ENCODE assay signal across 5 worm cellular contexts in the genomic region with DNA sequence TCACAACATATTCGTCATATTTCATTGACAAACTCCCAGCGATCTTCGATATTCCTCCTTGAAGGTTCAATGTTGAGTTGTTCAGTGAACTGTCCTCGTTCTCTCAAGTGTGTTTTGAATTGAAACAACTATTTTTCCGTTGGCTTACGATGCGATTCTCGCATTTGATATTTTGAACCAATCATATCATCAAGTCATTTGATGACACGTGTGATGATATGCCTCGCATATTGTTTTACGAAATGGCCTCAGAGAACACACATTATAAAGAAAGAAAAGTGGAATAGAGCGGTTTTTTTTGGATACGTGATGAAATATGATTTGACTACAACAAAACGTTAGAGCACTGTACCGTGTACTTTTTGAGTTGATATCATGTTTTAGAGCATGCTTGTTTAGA.
TF ChIP-seq lines count a peak whose summit lies in the region.

No protein-coding gene starts in this region.

TF ChIP-seq in whole organism, L1 larva, 84 proteins besides CTCF, POLR2A, EP300 and RAD21 (continued from another document and continues in another):
- TF ChIP-seq lin-39 (tag; optimal IDR thresholded peaks at IDR 0.05; lab: Kevin White, UChicago) = no peak
- TF ChIP-seq C16A3.4 (tag; optimal IDR thresholded peaks at IDR 0.05; lab: Kevin White, UChicago) = peak; percentile 64
- peak; percentile 86 for TF ChIP-seq snu-23 (GFP tag; optimal IDR thresholded peaks at IDR 0.05; lab: Kevin White, UChicago)
- TF ChIP-seq nhr-77 (tag; optimal IDR thresholded peaks at IDR 0.05; lab: Kevin White, UChicago) = no peak
- no peak for TF ChIP-seq pag-3 (tag; optimal IDR thresholded peaks at IDR 0.05; lab: Kevin White, UChicago; ENCODE audit: borderline replicate concordance, insufficient read depth)
- TF ChIP-seq F16B12.6 (tag; optimal IDR thresholded peaks at IDR 0.05; lab: Kevin White, UChicago) = no peak
- TF ChIP-seq pax-3 (tag; optimal IDR thresholded peaks at IDR 0.05; lab: Kevin White, UChicago) = no peak
- TF ChIP-seq zip-4 (GFP tag; optimal IDR thresholded peaks at IDR 0.05; lab: Kevin White, UChicago) = no peak
- no peak for TF ChIP-seq sup-37 (GFP tag; optimal IDR thresholded peaks at IDR 0.05; lab: Kevin White, UChicago)
- peak in 5 of 6 experiments; percentile 22 to 96 (median 69) for TF ChIP-seq elt-3 (tag; optimal IDR thresholded peaks at IDR 0.05; lab: Kevin White, UChicago)
- peak; percentile 77 for TF ChIP-seq lin-14 (GFP tag; optimal IDR thresholded peaks at IDR 0.05; lab: Kevin White, UChicago)
- TF ChIP-seq unc-30 (tag; optimal IDR thresholded peaks at IDR 0.05; lab: Kevin White, UChicago) = no peak
- no peak for TF ChIP-seq aha-1 (tag; optimal IDR thresholded peaks at IDR 0.05; lab: Kevin White, UChicago)
- peak; percentile 59 for TF ChIP-seq elt-2 (tag; optimal IDR thresholded peaks at IDR 0.05; lab: Kevin White, UChicago)
- TF ChIP-seq nhr-90 (tag; optimal IDR thresholded peaks at IDR 0.05; lab: Kevin White, UChicago; ENCODE audit: poor library complexity) = peak; percentile 84
- peak; percentile 11 for TF ChIP-seq rnt-1 (tag; optimal IDR thresholded peaks at IDR 0.05; lab: Kevin White, UChicago)
- no peak for TF ChIP-seq hlh-4 (tag; optimal IDR thresholded peaks at IDR 0.05; lab: Kevin White, UChicago)
- TF ChIP-seq dsc-1 (tag; optimal IDR thresholded peaks at IDR 0.05; lab: Kevin White, UChicago) = no peak
- TF ChIP-seq lsy-2 (tag; optimal IDR thresholded peaks at IDR 0.05; lab: Kevin White, UChicago) = peak; percentile 35 to 44
- TF ChIP-seq nhr-20 (tag; optimal IDR thresholded peaks at IDR 0.05; lab: Kevin White, UChicago) = peak; percentile 91
- no peak for TF ChIP-seq ztf-11 (tag; optimal IDR thresholded peaks at IDR 0.05; lab: Kevin White, UChicago)
- TF ChIP-seq blmp-1 (tag; optimal IDR thresholded peaks at IDR 0.05; lab: Kevin White, UChicago) = peak; percentile 71
- TF ChIP-seq grh-1 (GFP tag; IDR thresholded peaks at IDR 0.05; lab: Robert Waterston, UW) = peak; percentile 54
- peak; percentile 67 for TF ChIP-seq skn-1 (tag; optimal IDR thresholded peaks at IDR 0.05; lab: Kevin White, UChicago)
- TF ChIP-seq unc-130 (tag; optimal IDR thresholded peaks at IDR 0.05; lab: Kevin White, UChicago) = peak; percentile 6

TF ChIP-seq in whole organism, L2 larva, 48 proteins besides CTCF, POLR2A, EP300 and RAD21 (continued from another document and continues in another):
- TF ChIP-seq ztf-4 (tag; optimal IDR thresholded peaks at IDR 0.05; lab: Kevin White, UChicago) (peak; percentile 32), mbf-1 (tag; optimal IDR thresholded peaks at IDR 0.05; lab: Kevin White, UChicago) (no peak), mab-5 (tag; optimal IDR thresholded peaks at IDR 0.05; lab: Kevin White, UChicago) (no peak), mdl-1 (tag; optimal IDR thresholded peaks at IDR 0.05; lab: Kevin White, UChicago) (peak in 1 of 2 experiments; percentile 39), zag-1 (tag; optimal IDR thresholded peaks at IDR 0.05; lab: Kevin White, UChicago) (no peak), ztf-11 (tag; optimal IDR thresholded peaks at IDR 0.05; lab: Kevin White, UChicago) (no peak), alr-1 (tag; optimal IDR thresholded peaks at IDR 0.05; lab: Kevin White, UChicago) (no peak), snpc-4 (tag; optimal IDR thresholded peaks at IDR 0.05; lab: Kevin White, UChicago) (no peak), nhr-129 (tag; optimal IDR thresholded peaks at IDR 0.05; lab: Kevin White, UChicago) (peak; percentile 96), nhr-23 (tag; optimal IDR thresholded peaks at IDR 0.05; lab: Kevin White, UChicago) (no peak), nhr-12 (tag; optimal IDR thresholded peaks at IDR 0.05; lab: Kevin White, UChicago) (no peak), lsy-2 (tag; optimal IDR thresholded peaks at IDR 0.05; lab: Kevin White, UChicago) (peak in 1 of 2 experiments; percentile 73), egl-27 (tag; optimal IDR thresholded peaks at IDR 0.05; lab: Kevin White, UChicago) (no peak), nhr-237 (tag; optimal IDR thresholded peaks at IDR 0.05; lab: Kevin White, UChicago) (no peak), ama-1 (optimal IDR thresholded peaks at IDR 0.05; lab: Kevin White, UChicago) (no peak), Y55F3AM.14 (GFP tag; optimal IDR thresholded peaks at IDR 0.05; lab: Kevin White, UChicago) (no peak), aly-2 (tag; optimal IDR thresholded peaks at IDR 0.05; lab: Kevin White, UChicago) (no peak), sma-3 (GFP tag; optimal IDR thresholded peaks at IDR 0.05; lab: Kevin White, UChicago) (peak; percentile 86), ZK546.5 (tag; optimal IDR thresholded peaks at IDR 0.05; lab: Kevin White, UChicago) (no peak), crh-2 (tag; optimal IDR thresholded peaks at IDR 0.05; lab: Kevin White, UChicago) (peak; percentile 93), nhr-21 (tag; optimal IDR thresholded peaks at IDR 0.05; lab: Kevin White, UChicago) (peak; percentile 94), nhr-11 (tag; optimal IDR thresholded peaks at IDR 0.05; lab: Kevin White, UChicago) (no peak), fos-1 (tag; optimal IDR thresholded peaks at IDR 0.05; lab: Kevin White, UChicago) (peak; percentile 33), lin-39 (tag; optimal IDR thresholded peaks at IDR 0.05; lab: Kevin White, UChicago) (no peak), unc-55 (GFP tag; optimal IDR thresholded peaks at IDR 0.05; lab: Kevin White, UChicago) (no peak), nhr-6 (tag; optimal IDR thresholded peaks at IDR 0.05; lab: Kevin White, UChicago) (peak; percentile 79), ztf-1 (GFP tag; conservative IDR thresholded peaks at IDR 0.05; lab: Robert Waterston, UW) (no peak)

TF ChIP-seq in whole organism, L3 larva, 47 proteins besides CTCF, POLR2A, EP300 and RAD21 (continued from another document):
- TF ChIP-seq nhr-43 (tag; optimal IDR thresholded peaks at IDR 0.05; lab: Kevin White, UChicago; ENCODE audit: poor library complexity, severe bottlenecking) = peak; percentile 96
- TF ChIP-seq skn-1 (tag; optimal IDR thresholded peaks at IDR 0.05; lab: Kevin White, UChicago) = peak; percentile 49
- TF ChIP-seq pqm-1 (tag; optimal IDR thresholded peaks at IDR 0.05; lab: Kevin White, UChicago) = peak; percentile 63
- no peak for TF ChIP-seq ama-1 (optimal IDR thresholded peaks at IDR 0.05; lab: Kevin White, UChicago)
- TF ChIP-seq nhr-76 (tag; optimal IDR thresholded peaks at IDR 0.05; lab: Kevin White, UChicago) = no peak
- TF ChIP-seq fos-1 (tag; optimal IDR thresholded peaks at IDR 0.05; lab: Kevin White, UChicago) = no peak
- TF ChIP-seq nhr-23 (tag; optimal IDR thresholded peaks at IDR 0.05; lab: Kevin White, UChicago) = peak; percentile 85
- no peak for TF ChIP-seq snpc-4 (tag; optimal IDR thresholded peaks at IDR 0.05; lab: Kevin White, UChicago)
- TF ChIP-seq ztf-11 (tag; optimal IDR thresholded peaks at IDR 0.05; lab: Kevin White, UChicago) = no peak
- TF ChIP-seq nfya-1 (tag; optimal IDR thresholded peaks at IDR 0.05; lab: Kevin White, UChicago; ENCODE audit: insufficient read depth) = peak; percentile 58
- peak; percentile 19 for TF ChIP-seq jun-1 (tag; optimal IDR thresholded peaks at IDR 0.05; lab: Kevin White, UChicago)
- no peak for TF ChIP-seq daf-12 (tag; optimal IDR thresholded peaks at IDR 0.05; lab: Kevin White, UChicago)
- no peak for TF ChIP-seq unc-62 (GFP tag; optimal IDR thresholded peaks at IDR 0.05; lab: Kevin White, UChicago)
- TF ChIP-seq R02D3.7 (tag; optimal IDR thresholded peaks at IDR 0.05; lab: Kevin White, UChicago) = no peak
- TF ChIP-seq mdl-1 (tag; optimal IDR thresholded peaks at IDR 0.05; lab: Kevin White, UChicago) = no peak
- no peak for TF ChIP-seq egl-5 (tag; optimal IDR thresholded peaks at IDR 0.05; lab: Kevin White, UChicago)
- TF ChIP-seq ceh-82 (tag; optimal IDR thresholded peaks at IDR 0.05; lab: Kevin White, UChicago) = no peak
- TF ChIP-seq lin-15B (tag; optimal IDR thresholded peaks at IDR 0.05; lab: Kevin White, UChicago) = no peak
- no peak for TF ChIP-seq nhr-28 (tag; optimal IDR thresholded peaks at IDR 0.05; lab: Kevin White, UChicago)
- TF ChIP-seq tbx-2 (tag; optimal IDR thresholded peaks at IDR 0.05; lab: Kevin White, UChicago) = no peak
- no peak for TF ChIP-seq fkh-10 (GFP tag; optimal IDR thresholded peaks at IDR 0.05; lab: Kevin White, UChicago)
- TF ChIP-seq fkh-2 (tag; optimal IDR thresholded peaks at IDR 0.05; lab: Kevin White, UChicago) = no peak
- TF ChIP-seq ZK546.5 (tag; optimal IDR thresholded peaks at IDR 0.05; lab: Kevin White, UChicago) = no peak
- TF ChIP-seq lin-39 (tag; optimal IDR thresholded peaks at IDR 0.05; lab: Kevin White, UChicago) = no peak
- no peak for TF ChIP-seq hmg-11 (tag; optimal IDR thresholded peaks at IDR 0.05; lab: Kevin White, UChicago)
- TF ChIP-seq elt-2 (tag; optimal IDR thresholded peaks at IDR 0.05; lab: Kevin White, UChicago) = peak; percentile 64

TF ChIP-seq in whole organism, L4 larva, 104 proteins besides CTCF, POLR2A, EP300 and RAD21 (continued from another document and continues in another):
- TF ChIP-seq dmd-6 (GFP tag; IDR thresholded peaks at IDR 0.05; lab: Robert Waterston, UW) = peak; percentile 80
- peak in 1 of 2 experiments; percentile 81 for TF ChIP-seq mdl-1 (tag; optimal IDR thresholded peaks at IDR 0.05; lab: Kevin White, UChicago)
- no peak for TF ChIP-seq lim-7 (GFP tag; IDR thresholded peaks at IDR 0.05; lab: Robert Waterston, UW)
- peak; percentile 88 for TF ChIP-seq hlh-30 (tag; optimal IDR thresholded peaks at IDR 0.05; lab: Kevin White, UChicago; ENCODE audit: insufficient read depth)
- no peak for TF ChIP-seq nhr-102 (tag; optimal IDR thresholded peaks at IDR 0.05; lab: Kevin White, UChicago)
- TF ChIP-seq madf-9 (GFP tag; conservative IDR thresholded peaks at IDR 0.05; lab: Robert Waterston, UW) = no peak
- peak; percentile 35 for TF ChIP-seq nhr-77 (tag; optimal IDR thresholded peaks at IDR 0.05; lab: Kevin White, UChicago)
- peak in 1 of 2 experiments; percentile 79 for TF ChIP-seq lsy-2 (tag; optimal IDR thresholded peaks at IDR 0.05; lab: Kevin White, UChicago)
- TF ChIP-seq hif-1 (tag; optimal IDR thresholded peaks at IDR 0.05; lab: Kevin White, UChicago) = peak in 1 of 2 experiments; percentile 72
- TF ChIP-seq daf-16 (GFP tag; optimal IDR thresholded peaks at IDR 0.05; lab: Kevin White, UChicago) = no peak
- TF ChIP-seq daf-16 (tag; optimal IDR thresholded peaks at IDR 0.05; lab: Kevin White, UChicago) = peak; percentile 67
- TF ChIP-seq egl-27 (tag; optimal IDR thresholded peaks at IDR 0.05; lab: Kevin White, UChicago) = no peak
- no peak for TF ChIP-seq unc-130 (GFP tag; optimal IDR thresholded peaks at IDR 0.05; lab: Kevin White, UChicago)
- no peak for TF ChIP-seq lir-3 (tag; optimal IDR thresholded peaks at IDR 0.05; lab: Kevin White, UChicago)
- no peak for TF ChIP-seq fkh-10 (GFP tag; optimal IDR thresholded peaks at IDR 0.05; lab: Kevin White, UChicago)
- TF ChIP-seq dve-1 (tag; optimal IDR thresholded peaks at IDR 0.05; lab: Kevin White, UChicago; ENCODE audit: insufficient read depth) = peak; percentile 88
- peak; percentile 11 for TF ChIP-seq dpl-1 (GFP tag; optimal IDR thresholded peaks at IDR 0.05; lab: Kevin White, UChicago)
- no peak for TF ChIP-seq ztf-11 (tag; optimal IDR thresholded peaks at IDR 0.05; lab: Kevin White, UChicago)
- TF ChIP-seq lin-1 (GFP tag; IDR thresholded peaks at IDR 0.05; lab: Robert Waterston, UW) = no peak
- TF ChIP-seq lin-39 (tag; optimal IDR thresholded peaks at IDR 0.05; lab: Kevin White, UChicago) = no peak
- TF ChIP-seq aha-1 (tag; lab: Kevin White, UChicago) = peak; percentile 93
- TF ChIP-seq ceh-82 (tag; optimal IDR thresholded peaks at IDR 0.05; lab: Kevin White, UChicago) = no peak
- no peak for TF ChIP-seq pha-4 (GFP tag; IDR thresholded peaks at IDR 0.05; lab: Robert Waterston, UW)
- TF ChIP-seq pha-4 (tag; optimal IDR thresholded peaks at IDR 0.05; lab: Kevin White, UChicago) = no peak
- 0 out of 2 replicates have a peak, but pooled peaks have one; percentile 29 for TF ChIP-seq mdt-29 (GFP tag; IDR thresholded peaks at IDR 0.05; lab: Robert Waterston, UW)
- peak; percentile 94 for TF ChIP-seq ztf-7 (tag; optimal IDR thresholded peaks at IDR 0.05; lab: Kevin White, UChicago)
- peak; percentile 42 for TF ChIP-seq nhr-11 (tag; optimal IDR thresholded peaks at IDR 0.05; lab: Kevin White, UChicago)
- peak; percentile 92 for TF ChIP-seq nhr-10 (tag; optimal IDR thresholded peaks at IDR 0.05; lab: Kevin White, UChicago)
- peak; percentile 85 for TF ChIP-seq hlh-11 (tag; optimal IDR thresholded peaks at IDR 0.05; lab: Kevin White, UChicago)
- no peak for TF ChIP-seq ceh-28 (tag; optimal IDR thresholded peaks at IDR 0.05; lab: Kevin White, UChicago)
- TF ChIP-seq mep-1 (tag; optimal IDR thresholded peaks at IDR 0.05; lab: Kevin White, UChicago) = peak; percentile 79

TF ChIP-seq in whole organism, young adult, 124 proteins besides CTCF, POLR2A, EP300 and RAD21 (continued from another document):
- TF ChIP-seq egl-18 (GFP tag; IDR thresholded peaks at IDR 0.05; lab: Robert Waterston, UW) (no peak), F49E8.2 (tag; optimal IDR thresholded peaks at IDR 0.05; lab: Kevin White, UChicago; ENCODE audit: insufficient read depth) (no peak), lir-1 (GFP tag; conservative IDR thresholded peaks at IDR 0.05; lab: Robert Waterston, UW) (no peak), unc-62 (GFP tag; optimal IDR thresholded peaks at IDR 0.05; lab: Kevin White, UChicago) (peak; percentile 23), madf-10 (tag; optimal IDR thresholded peaks at IDR 0.05; lab: Kevin White, UChicago) (no peak), rcor-1 (GFP tag; IDR thresholded peaks at IDR 0.05; lab: Robert Waterston, UW) (no peak), attf-5 (GFP tag; optimal IDR thresholded peaks at IDR 0.05; lab: Kevin White, UChicago) (no peak), F22D6.2 (tag; optimal IDR thresholded peaks at IDR 0.05; lab: Kevin White, UChicago) (no peak), cebp-1 (GFP tag; IDR thresholded peaks at IDR 0.05; lab: Robert Waterston, UW) (peak; percentile 65; the same call in 1 of the 2 replicates), cebp-1 (tag; optimal IDR thresholded peaks at IDR 0.05; lab: Kevin White, UChicago) (peak; percentile 85), aptf-2 (GFP tag; conservative IDR thresholded peaks at IDR 0.05; lab: Robert Waterston, UW) (no peak), nfyb-1 (GFP tag; IDR thresholded peaks at IDR 0.05; lab: Robert Waterston, UW) (no peak), T07F8.4 (tag; optimal IDR thresholded peaks at IDR 0.05; lab: Kevin White, UChicago) (no peak), F57A8.1 (GFP tag; optimal IDR thresholded peaks at IDR 0.05; lab: Kevin White, UChicago) (no peak), T26A5.8 (tag; optimal IDR thresholded peaks at IDR 0.05; lab: Kevin White, UChicago) (no peak), C06A6.2 (GFP tag; conservative IDR thresholded peaks at IDR 0.05; lab: Robert Waterston, UW) (peak; percentile 63; the same call in 1 of the 2 replicates), die-1 (tag; optimal IDR thresholded peaks at IDR 0.05; lab: Kevin White, UChicago) (no peak), hlh-12 (tag; optimal IDR thresholded peaks at IDR 0.05; lab: Kevin White, UChicago) (no peak), ztf-26 (tag; optimal IDR thresholded peaks at IDR 0.05; lab: Kevin White, UChicago) (peak; percentile 78), dpl-1 (GFP tag; optimal IDR thresholded peaks at IDR 0.05; lab: Kevin White, UChicago) (no peak), B0336.3 (GFP tag; IDR thresholded peaks at IDR 0.05; lab: Robert Waterston, UW) (no peak), ceh-79 (tag; optimal IDR thresholded peaks at IDR 0.05; lab: Kevin White, UChicago) (no peak), ztf-18 (tag; optimal IDR thresholded peaks at IDR 0.05; lab: Kevin White, UChicago) (no peak), tlf-1 (GFP tag; optimal IDR thresholded peaks at IDR 0.05; lab: Kevin White, UChicago) (no peak), nhr-80 (tag; optimal IDR thresholded peaks at IDR 0.05; lab: Kevin White, UChicago) (peak; percentile 41), ztf-22 (GFP tag; optimal IDR thresholded peaks at IDR 0.05; lab: Kevin White, UChicago) (no peak), attf-3 (GFP tag; conservative IDR thresholded peaks at IDR 0.05; lab: Robert Waterston, UW) (no peak), somi-1 (GFP tag; optimal IDR thresholded peaks at IDR 0.05; lab: Kevin White, UChicago) (peak; percentile 43), madf-6 (GFP tag; IDR thresholded peaks at IDR 0.05; lab: Robert Waterston, UW) (no peak), ceh-27 (GFP tag; optimal IDR thresholded peaks at IDR 0.05; lab: Kevin White, UChicago) (no peak), ZK185.1 (tag; optimal IDR thresholded peaks at IDR 0.05; lab: Kevin White, UChicago; ENCODE audit: poor library complexity, severe bottlenecking) (peak; percentile 71), let-607 (tag; optimal IDR thresholded peaks at IDR 0.05; lab: Kevin White, UChicago) (peak in 1 of 2 experiments; percentile 81), lin-35 (GFP tag; optimal IDR thresholded peaks at IDR 0.05; lab: Kevin White, UChicago) (peak in 1 of 3 experiments; percentile 4)
